Worm (Caenorhabditis elegans) whole organism, early embryonic: ENCODE data around the gene popl-5.

Experiments used
- B0310.2 ChIP-seq: sonication (generic microtip); optimal IDR thresholded peaks from 2 replicates; lab custom pipeline; 2016; ENCODE audit warnings: mild to moderate bottlenecking, missing genetic modification characterization, missing compliant biosample characterization
- F13C5.2 ChIP-seq: sonication (generic microtip); optimal IDR thresholded peaks from 2 replicates; lab custom pipeline; 2017; ENCODE audit warnings: mild to moderate bottlenecking, missing genetic modification characterization, inconsistent platforms, missing compliant biosample characterization
- aly-1 ChIP-seq: sonication (generic microtip); optimal IDR thresholded peaks from 2 replicates; lab custom pipeline; 2016; ENCODE audit warnings: missing genetic modification characterization, missing compliant biosample characterization
- ama-1 ChIP-seq: fragments of 150-350 bp; optimal IDR thresholded peaks from 2 replicates; lab custom pipeline; 2014
- ceh-13 ChIP-seq: fragments of 200-800 bp; sonication (Bioruptor generic); optimal IDR thresholded peaks from 2 replicates; lab custom pipeline; 2018; ENCODE audit warnings: mild to moderate bottlenecking, missing genetic modification characterization, missing compliant biosample characterization
- ceh-36 ChIP-seq: sonication (generic microtip); optimal IDR thresholded peaks from 2 replicates; lab custom pipeline; 2016; ENCODE audit warnings: missing genetic modification characterization, inconsistent platforms, missing compliant biosample characterization
- ets-7 ChIP-seq: sonication (generic microtip); optimal IDR thresholded peaks from 2 replicates; lab custom pipeline; 2016; ENCODE audit warnings: missing genotype, missing genetic modification characterization, missing compliant biosample characterization
- flt-1 ChIP-seq: fragments of 200-800 bp; sonication (Bioruptor generic); IDR thresholded peaks from 2 replicates; pipeline ENCODE4 v1.3.6; 2022; ENCODE audit warnings: missing genetic modification characterization, missing compliant biosample characterization
- hnd-1 ChIP-seq: sonication (generic microtip); optimal IDR thresholded peaks from 2 replicates; lab custom pipeline; 2016; ENCODE audit warnings: missing genetic modification characterization, missing compliant biosample characterization
- pes-1 ChIP-seq: fragments of 200-800 bp; sonication (Bioruptor generic); IDR thresholded peaks from 2 replicates; pipeline ENCODE4 v1.3.6; 2022; ENCODE audit warnings: missing genetic modification reagents, missing genetic modification characterization, missing compliant biosample characterization
- scrt-1 ChIP-seq: fragments of 200-800 bp; sonication (Bioruptor generic); IDR thresholded peaks from 2 replicates; pipeline ENCODE4 v1.3.6; 2022; ENCODE audit warnings: missing genetic modification characterization, missing compliant biosample characterization
- sea-1 ChIP-seq: fragments of 200-800 bp; sonication (Bioruptor generic); conservative IDR thresholded peaks from 2 replicates; pipeline ENCODE4 v1.3.6; 2022; ENCODE audit warnings: missing genetic modification characterization, missing compliant biosample characterization
- tbx-37 ChIP-seq: fragments of 200-800 bp; sonication (Bioruptor generic); conservative IDR thresholded peaks from 2 replicates; pipeline ENCODE4 v1.3.6; 2022; ENCODE audit warnings: missing genetic modification reagents, missing genetic modification characterization, missing compliant biosample characterization
- tra-4 ChIP-seq: sonication (generic microtip); optimal IDR thresholded peaks from 2 replicates; lab custom pipeline; 2017; ENCODE audit warnings: missing genetic modification characterization, missing compliant biosample characterization

- 0 out of 2 replicates have a peak, but pooled peaks have one; percentile 17 for TF ChIP-seq sea-1 (GFP tag; lab: Robert Waterston, UW)
- TF ChIP-seq ama-1, result no peak
- 0 out of 2 replicates have a peak, but pooled peaks have one; percentile 31 for TF ChIP-seq scrt-1 (GFP tag; lab: Robert Waterston, UW)
- no peak; the same call in 1 of the 2 replicates for TF ChIP-seq pes-1 (GFP tag; lab: Robert Waterston, UW)
- no peak for TF ChIP-seq ceh-36
- TF ChIP-seq F13C5.2 (tag; lab: Kevin White, UChicago), result no peak
- TF ChIP-seq B0310.2 (tag; lab: Kevin White, UChicago), result no peak
- TF ChIP-seq ceh-13 (GFP tag; lab: Kevin White, UChicago), result no peak
- TF ChIP-seq flt-1 (GFP tag; lab: Robert Waterston, UW), result no peak
- no peak for TF ChIP-seq hnd-1 (tag; lab: Kevin White, UChicago)
- TF ChIP-seq aly-1 (tag; lab: Kevin White, UChicago), result no peak
- no peak for TF ChIP-seq ets-7 (tag; lab: Kevin White, UChicago)
- no peak for TF ChIP-seq tbx-37 (GFP tag; lab: Robert Waterston, UW)
- no peak for TF ChIP-seq tra-4 (tag; lab: Kevin White, UChicago)
Observed at ce11 chrIII:11467631-11468481, 19.3 kb downstream of the popl-5 start.
